Worm (Caenorhabditis elegans) whole organism, early embryonic: Measurements from ENCODE around the gene lron-10.

Experiments used
- F13C5.2 ChIP-seq: sonication (generic microtip); optimal IDR thresholded peaks from 2 replicates; lab custom pipeline; 2017; ENCODE audit warnings: mild to moderate bottlenecking, missing genetic modification characterization, inconsistent platforms, missing compliant biosample characterization
- ama-1 ChIP-seq: fragments of 150-350 bp; optimal IDR thresholded peaks from 2 replicates; lab custom pipeline; 2014
- ceh-13 ChIP-seq: fragments of 200-800 bp; sonication (Bioruptor generic); optimal IDR thresholded peaks from 2 replicates; lab custom pipeline; 2018; ENCODE audit warnings: mild to moderate bottlenecking, missing genetic modification characterization, missing compliant biosample characterization
- ceh-36 ChIP-seq: sonication (generic microtip); optimal IDR thresholded peaks from 2 replicates; lab custom pipeline; 2016; ENCODE audit warnings: missing genetic modification characterization, inconsistent platforms, missing compliant biosample characterization
- hmbx-1 ChIP-seq: sonication (generic microtip); optimal IDR thresholded peaks from 2 replicates; lab custom pipeline; 2016; ENCODE audit warnings: mild to moderate bottlenecking, missing genetic modification characterization, missing compliant biosample characterization
- hmg-4 ChIP-seq: fragments of 200-800 bp; sonication (Bioruptor generic); optimal IDR thresholded peaks from 2 replicates; lab custom pipeline; 2018; ENCODE audit warnings: mild to moderate bottlenecking, missing genetic modification characterization, missing compliant biosample characterization
- hnd-1 ChIP-seq: sonication (generic microtip); optimal IDR thresholded peaks from 2 replicates; lab custom pipeline; 2016; ENCODE audit warnings: missing genetic modification characterization, missing compliant biosample characterization
- pes-1 ChIP-seq: fragments of 200-800 bp; sonication (Bioruptor generic); IDR thresholded peaks from 2 replicates; pipeline ENCODE4 v1.3.6; 2022; ENCODE audit warnings: missing genetic modification reagents, missing genetic modification characterization, missing compliant biosample characterization
- scrt-1 ChIP-seq: fragments of 200-800 bp; sonication (Bioruptor generic); IDR thresholded peaks from 2 replicates; pipeline ENCODE4 v1.3.6; 2022; ENCODE audit warnings: missing genetic modification characterization, missing compliant biosample characterization
- sea-1 ChIP-seq: fragments of 200-800 bp; sonication (Bioruptor generic); conservative IDR thresholded peaks from 2 replicates; pipeline ENCODE4 v1.3.6; 2022; ENCODE audit warnings: missing genetic modification characterization, missing compliant biosample characterization
- tbx-11 ChIP-seq: fragments of 200-800 bp; sonication (Bioruptor generic); IDR thresholded peaks from 2 replicates; pipeline ENCODE4 v1.3.6; 2022; ENCODE audit warnings: missing genetic modification characterization, missing compliant biosample characterization
- tbx-37 ChIP-seq: fragments of 200-800 bp; sonication (Bioruptor generic); conservative IDR thresholded peaks from 2 replicates; pipeline ENCODE4 v1.3.6; 2022; ENCODE audit warnings: missing genetic modification reagents, missing genetic modification characterization, missing compliant biosample characterization
- tra-4 ChIP-seq: sonication (generic microtip); optimal IDR thresholded peaks from 2 replicates; lab custom pipeline; 2017; ENCODE audit warnings: missing genetic modification characterization, missing compliant biosample characterization

DNA sequence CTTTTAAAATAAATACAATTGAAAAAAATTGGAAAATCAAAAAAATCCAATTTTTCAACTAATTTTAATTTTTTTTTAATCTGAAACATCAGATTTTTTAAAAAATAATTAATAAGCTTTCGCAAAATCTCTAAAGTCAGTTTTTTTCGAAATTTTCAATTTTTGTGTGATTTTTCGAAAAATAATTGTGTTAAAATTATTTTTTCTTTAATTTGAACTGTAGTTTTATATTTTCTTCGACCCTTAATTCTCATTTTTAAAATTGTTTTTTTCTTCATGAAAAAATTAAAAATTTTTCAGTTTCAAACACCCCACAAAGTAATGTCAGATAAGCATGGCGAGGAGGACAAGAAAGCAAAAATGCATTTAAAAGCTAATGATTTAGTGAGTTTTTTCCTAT, 16.1 kb downstream of the lron-10 start, which contains the start of gene rabx-5:
- no peak for TF ChIP-seq pes-1 (GFP tag; lab: Robert Waterston, UW)
- TF ChIP-seq ceh-13 (GFP tag; lab: Kevin White, UChicago), result no peak
- TF ChIP-seq tbx-37 (GFP tag; lab: Robert Waterston, UW), result no peak
- TF ChIP-seq hmg-4 (GFP tag; lab: Kevin White, UChicago), result no peak
- TF ChIP-seq ceh-36, result no peak
- no peak for TF ChIP-seq tra-4
- TF ChIP-seq ama-1 (lab: Kevin White, UChicago), result no peak
- no peak for TF ChIP-seq tbx-11 (GFP tag; lab: Robert Waterston, UW)
- TF ChIP-seq hmbx-1 (tag; lab: Kevin White, UChicago), result no peak
- TF ChIP-seq F13C5.2 (tag; lab: Kevin White, UChicago), result no peak
- no peak for TF ChIP-seq sea-1
- no peak for TF ChIP-seq scrt-1 (GFP tag; lab: Robert Waterston, UW)
- no peak for TF ChIP-seq hnd-1 (tag; lab: Kevin White, UChicago)
